Worm (Caenorhabditis elegans) whole organism, midembryonic: ENCODE results near the gene F42C5.6.

Experiments
- T22C8.4 ChIP-seq: fragments of 200-800 bp; sonication (Bioruptor generic); IDR thresholded peaks from 2 replicates; pipeline ENCODE4 v1.3.6; 2022; ENCODE audit warnings: missing genetic modification characterization, missing compliant biosample characterization
- cog-1 ChIP-seq: sonication (generic microtip); optimal IDR thresholded peaks from 2 replicates; lab custom pipeline; 2016; ENCODE audit warnings: missing genetic modification characterization, missing compliant biosample characterization
- flt-1 ChIP-seq: fragments of 200-800 bp; sonication (Bioruptor generic); IDR thresholded peaks from 2 replicates; pipeline ENCODE4 v1.3.6; 2022; ENCODE audit warnings: missing genetic modification characterization, missing compliant biosample characterization
- klf-2 ChIP-seq: fragments of 200-800 bp; sonication (Bioruptor generic); conservative IDR thresholded peaks from 2 replicates; pipeline ENCODE4 v1.3.6; 2022; ENCODE audit warnings: missing genetic modification reagents, missing genetic modification characterization, missing compliant biosample characterization
- med-1 ChIP-seq: sonication (generic microtip); optimal IDR thresholded peaks from 2 replicates; lab custom pipeline; 2017; ENCODE audit warnings: missing genetic modification characterization, mild to moderate bottlenecking, missing compliant biosample characterization, antibody characterized with exemption, missing genetic modification reagents; ENCODE audit not compliant: insufficient read depth
- ref-1 ChIP-seq: fragments of 200-800 bp; sonication (Bioruptor generic); conservative IDR thresholded peaks from 2 replicates; pipeline ENCODE4 v1.3.6; 2022; ENCODE audit warnings: missing genetic modification reagents, missing genetic modification characterization, missing compliant biosample characterization
- tab-1 ChIP-seq: fragments of 200-800 bp; sonication (Bioruptor generic); IDR thresholded peaks from 2 replicates; pipeline ENCODE4 v1.3.6; 2022; ENCODE audit warnings: missing genetic modification characterization, missing compliant biosample characterization
- ztf-23 ChIP-seq: fragments of 200-800 bp; sonication (Bioruptor generic); IDR thresholded peaks from 2 replicates; pipeline ENCODE4 v1.3.6; 2022; ENCODE audit warnings: missing genetic modification reagents, missing genetic modification characterization, missing compliant biosample characterization
- ztf-29 ChIP-seq: fragments of 200-800 bp; sonication (Bioruptor generic); IDR thresholded peaks from 2 replicates; pipeline ENCODE4 v1.3.6; 2022; ENCODE audit warnings: missing genetic modification reagents, missing genetic modification characterization, missing compliant biosample characterization

Gene F42C5.6

DNA sequence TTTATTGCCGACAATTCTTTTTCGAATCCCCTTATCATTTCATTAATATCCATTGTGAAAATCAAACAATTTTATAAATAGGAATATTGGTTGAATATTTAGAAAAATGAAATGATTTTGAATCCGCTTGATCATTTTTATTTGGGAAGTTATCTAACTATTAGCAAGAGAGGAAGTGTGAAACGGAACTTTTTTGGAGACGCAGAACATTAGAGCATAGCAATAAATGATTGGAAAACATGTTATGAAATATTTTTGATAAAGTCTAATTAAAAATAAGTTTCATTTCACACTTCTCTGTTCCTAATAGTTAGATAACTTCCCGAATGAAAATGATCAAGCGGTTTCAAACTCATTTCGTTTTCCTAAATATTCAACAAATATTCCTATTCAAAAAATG lies 21.4 kb downstream of the F42C5.6 start, which contains the start of gene F42C5.3:
Gene F42C5.3, minus strand, starts transcription at position 101 of the 400 bp plus-strand sequence.
- no peak for TF ChIP-seq ref-1 (GFP tag; lab: Robert Waterston, UW)
- TF ChIP-seq cog-1, result no peak
- no peak for TF ChIP-seq flt-1 (GFP tag; lab: Robert Waterston, UW)
- TF ChIP-seq tab-1 (GFP tag; lab: Robert Waterston, UW), result no peak
- TF ChIP-seq ztf-23 (GFP tag; lab: Robert Waterston, UW), result no peak
- no peak for TF ChIP-seq T22C8.4 (GFP tag; lab: Robert Waterston, UW)
- no peak for TF ChIP-seq klf-2
- TF ChIP-seq ztf-29, result no peak
- no peak for TF ChIP-seq med-1 (GFP tag; lab: Kevin White, UChicago)

ce11 chrIV:7285839-7286238 lies 23.0 kb downstream of the F42C5.6 start, which contains the start of gene C06E4.8:
Gene C06E4.8 (minus strand): TSS chrIV:7285875.
- TF ChIP-seq ztf-23 (GFP tag; lab: Robert Waterston, UW), result no peak

ce11 chrIV:7282957-7283356 lies 25.9 kb downstream of the F42C5.6 start, which contains the start of gene C06E4.1:
Gene C06E4.1 (plus strand): TSS chrIV:7283257.
- TF ChIP-seq T22C8.4 (GFP tag; lab: Robert Waterston, UW) (no peak), klf-2 (no peak), ztf-23 (GFP tag; lab: Robert Waterston, UW) (no peak), ref-1 (GFP tag; lab: Robert Waterston, UW) (no peak), ztf-29 (no peak), tab-1 (GFP tag; lab: Robert Waterston, UW) (no peak), cog-1 (no peak), flt-1 (GFP tag; lab: Robert Waterston, UW) (no peak), med-1 (GFP tag; lab: Kevin White, UChicago) (no peak)

DNA sequence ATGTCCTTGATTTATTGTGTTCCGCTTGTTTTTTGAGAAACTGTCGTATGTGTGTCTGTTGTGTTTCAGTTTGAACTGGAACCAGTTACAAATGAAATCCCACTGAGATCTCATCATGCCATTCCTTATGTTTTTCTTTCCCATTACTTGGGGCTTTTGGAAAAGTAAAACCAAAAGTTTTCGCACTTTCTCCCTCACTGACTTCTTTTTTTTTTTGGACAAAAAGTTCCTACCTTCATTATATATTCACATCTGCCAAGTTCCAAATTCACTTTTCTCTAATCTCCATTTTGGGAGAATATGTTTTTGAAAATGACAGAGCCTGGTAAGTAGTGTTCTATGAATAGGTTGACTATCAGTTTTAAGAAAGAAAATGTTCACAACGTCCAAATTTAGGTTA lies 32.2 kb downstream of the F42C5.6 start, which contains the start of gene C06E4.2:
Gene C06E4.2, plus strand, starts transcription at position 301 of the 400 bp plus-strand sequence.
- TF ChIP-seq ref-1 (GFP tag; lab: Robert Waterston, UW), result no peak
- TF ChIP-seq cog-1, result no peak
- TF ChIP-seq flt-1 (GFP tag; lab: Robert Waterston, UW), result no peak
- no peak for TF ChIP-seq klf-2
- no peak for TF ChIP-seq tab-1 (GFP tag; lab: Robert Waterston, UW)
- TF ChIP-seq med-1 (GFP tag; lab: Kevin White, UChicago), result no peak
- no peak for TF ChIP-seq ztf-23 (GFP tag; lab: Robert Waterston, UW)
- TF ChIP-seq T22C8.4 (GFP tag; lab: Robert Waterston, UW), result no peak
- no peak for TF ChIP-seq ztf-29

DNA sequence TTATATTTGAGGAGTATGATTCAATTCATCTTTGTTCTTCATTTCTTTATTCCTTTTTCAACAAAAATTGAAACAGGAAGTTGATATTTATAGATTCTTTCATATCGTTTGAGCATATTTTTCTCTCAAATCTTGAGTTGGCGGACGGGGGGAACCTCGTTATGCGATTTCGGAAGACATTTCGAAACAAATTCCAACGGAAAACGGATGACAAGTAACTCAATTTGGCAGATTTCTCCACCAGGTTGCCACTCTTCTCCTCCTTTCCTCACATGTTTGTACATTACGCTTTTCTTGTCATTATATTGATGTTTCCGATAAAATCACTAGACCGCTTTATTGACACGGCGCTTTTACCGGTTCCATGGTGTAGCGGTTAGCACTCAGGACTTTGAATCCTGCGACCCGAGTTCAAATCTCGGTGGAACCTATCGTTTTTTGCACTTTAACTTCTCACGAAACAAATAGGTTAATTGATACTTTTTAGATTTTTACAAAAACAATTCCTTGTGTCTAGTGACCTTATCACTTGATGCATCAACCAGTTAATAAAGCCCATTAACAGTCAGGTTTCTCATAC lies 33.8 kb downstream of the F42C5.6 start:
- TF ChIP-seq cog-1, result no peak

- TF ChIP-seq ztf-29 (no peak), ref-1 (GFP tag; lab: Robert Waterston, UW) (no peak), ztf-23 (GFP tag; lab: Robert Waterston, UW) (no peak), T22C8.4 (GFP tag; lab: Robert Waterston, UW) (no peak), flt-1 (GFP tag; lab: Robert Waterston, UW) (no peak), med-1 (GFP tag; lab: Kevin White, UChicago) (no peak), tab-1 (GFP tag; lab: Robert Waterston, UW) (no peak), cog-1 (no peak), klf-2 (no peak)
These were observed 45.7 kb downstream of the F42C5.6 start, which contains the start of gene glb-2 for ce11 chrIV:7263137-7263536. Gene glb-2 (minus strand): TSS chrIV:7263237.

DNA sequence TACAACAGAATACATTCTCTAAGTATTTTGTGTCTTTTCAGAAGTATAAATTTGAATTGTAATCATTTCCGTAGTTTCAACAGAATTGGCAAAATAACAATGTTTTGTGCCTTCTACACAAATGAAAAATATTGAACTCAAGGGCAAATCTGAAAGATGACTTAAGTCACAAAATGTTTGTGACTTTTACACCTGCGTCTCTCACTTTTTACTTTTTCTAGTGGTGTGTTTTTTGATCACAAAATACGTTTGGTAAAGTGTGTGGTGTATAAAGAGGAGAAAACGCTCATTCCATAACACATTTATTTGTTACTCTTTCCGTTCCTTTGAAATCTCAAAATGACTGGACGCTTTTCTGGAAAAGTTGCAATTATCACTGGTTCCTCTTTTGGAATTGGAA lies 48.3 kb downstream of the F42C5.6 start, which contains the start of gene C06E4.3:
Gene C06E4.3, plus strand, starts transcription at position 289 of the 400 bp plus-strand sequence.
- TF ChIP-seq med-1 (GFP tag; lab: Kevin White, UChicago) (no peak), tab-1 (GFP tag; lab: Robert Waterston, UW) (no peak), T22C8.4 (GFP tag; lab: Robert Waterston, UW) (no peak), flt-1 (GFP tag; lab: Robert Waterston, UW) (no peak), klf-2 (no peak), ztf-29 (no peak), ref-1 (GFP tag; lab: Robert Waterston, UW) (no peak), cog-1 (no peak), ztf-23 (GFP tag; lab: Robert Waterston, UW) (no peak)
